Fruit fly (Drosophila melanogaster): ENCODE data around the gene CG34177.

CG34177 gene

DNA sequence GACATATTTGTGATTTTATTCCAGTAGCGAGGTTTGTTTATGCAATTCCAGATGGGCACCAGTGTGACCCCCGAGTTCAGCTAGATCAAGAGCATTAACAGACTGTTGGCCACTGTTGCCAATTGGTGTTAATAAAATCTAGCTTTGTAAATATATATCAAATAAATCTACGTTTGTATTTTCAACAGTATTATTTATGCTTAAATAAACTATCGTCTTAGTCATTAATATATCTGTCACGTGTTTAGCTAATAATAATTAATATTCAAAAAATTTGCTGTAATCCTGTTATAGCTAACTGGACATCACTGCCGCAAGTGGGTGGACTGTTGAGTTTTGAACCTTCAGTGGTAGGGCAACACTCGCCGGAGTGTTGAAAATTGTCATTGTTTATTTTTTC, 25.8 kb downstream of the CG34177 start, which contains the start of the genes mRpL27 and CG15435 (continued):
- peak; percentile 59 for TF ChIP-seq scrt (GFP tag; optimal IDR thresholded peaks at IDR 0.05)
- TF ChIP-seq fd3F (GFP tag; optimal IDR thresholded peaks at IDR 0.05) = no peak
- TF ChIP-seq salm (tag; optimal IDR thresholded peaks at IDR 0.05) = no peak
- TF ChIP-seq Dref (GFP tag; IDR thresholded peaks at IDR 0.05) = no peak
- no peak for TF ChIP-seq Dbx (GFP tag; IDR thresholded peaks at IDR 0.05)
- TF ChIP-seq CG15696 (tag; optimal IDR thresholded peaks at IDR 0.05) = peak; percentile 30
- peak; percentile 25 for TF ChIP-seq CG1233 (GFP tag; optimal IDR thresholded peaks at IDR 0.05)
- peak; percentile 44 for TF ChIP-seq Hmr (GFP tag; optimal IDR thresholded peaks at IDR 0.05)
- TF ChIP-seq CG11504 (tag; optimal IDR thresholded peaks at IDR 0.05) = no peak
- no peak for TF ChIP-seq wdn (GFP tag; IDR thresholded peaks at IDR 0.05)
- no peak for TF ChIP-seq CG2875 (GFP tag; optimal IDR thresholded peaks at IDR 0.05)
- no peak for TF ChIP-seq CG18764 (GFP tag; optimal IDR thresholded peaks at IDR 0.05)
- peak; percentile 61 for TF ChIP-seq CG15514 (GFP tag; optimal IDR thresholded peaks at IDR 0.05)
- TF ChIP-seq CG10267 (tag; optimal IDR thresholded peaks at IDR 0.05) = peak; percentile 82
- no peak for TF ChIP-seq CG17568 (GFP tag; optimal IDR thresholded peaks at IDR 0.05)

DNA sequence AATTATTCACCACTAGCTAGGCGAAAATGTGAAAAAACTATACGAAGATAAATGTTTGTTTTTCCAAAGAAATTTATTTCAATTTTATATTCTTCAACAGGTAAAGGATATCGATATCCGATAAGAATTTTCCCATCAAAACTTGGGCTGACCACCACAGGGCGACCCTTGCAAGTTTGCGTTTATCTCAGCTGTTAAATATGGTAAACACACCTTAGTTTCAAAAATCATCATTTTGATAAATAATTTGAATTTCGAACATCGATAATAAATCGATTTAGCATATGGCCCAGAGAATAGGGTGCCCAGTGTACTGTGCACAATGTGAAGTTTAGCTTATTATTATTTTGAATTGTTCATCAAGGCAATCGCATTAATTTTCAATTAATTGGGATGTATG, 29.6 kb downstream of the CG34177 start, which contains the start of the genes CG15443 and Paris:
Gene CG15443 (minus strand): TSS at position 125 of the 400 bp plus-strand sequence.
Gene Paris (plus strand): TSS at position 289 of the 400 bp plus-strand sequence.
- no peak for TF ChIP-seq en (GFP tag; optimal IDR thresholded peaks at IDR 0.05)
- TF ChIP-seq ap (GFP tag; IDR thresholded peaks at IDR 0.05) = no peak
- TF ChIP-seq MESR4 (GFP tag; optimal IDR thresholded peaks at IDR 0.05) = peak; percentile 2
- peak; percentile 71 for TF ChIP-seq sna (GFP tag; IDR thresholded peaks at IDR 0.05; ENCODE audit: partially characterized antibody)
- TF ChIP-seq chinmo (GFP tag; IDR thresholded peaks at IDR 0.05; ENCODE audit: partially characterized antibody) = peak; percentile 90
- TF ChIP-seq ERR (GFP tag; optimal IDR thresholded peaks at IDR 0.05) = no peak
- no peak for TF ChIP-seq fd96Cb (tag; optimal IDR thresholded peaks at IDR 0.05)
- TF ChIP-seq CG18476 (GFP tag; optimal IDR thresholded peaks at IDR 0.05) = no peak
- no peak for TF ChIP-seq CG14050 (GFP tag; IDR thresholded peaks at IDR 0.05)
- peak; percentile 3 for TF ChIP-seq CG10431 (GFP tag; optimal IDR thresholded peaks at IDR 0.05)
- TF ChIP-seq Hr39 (optimal IDR thresholded peaks at IDR 0.05) = no peak
- peak; percentile 65 for TF ChIP-seq amos (GFP tag; IDR thresholded peaks at IDR 0.05; ENCODE audit: partially characterized antibody)
- TF ChIP-seq Drgx (GFP tag; IDR thresholded peaks at IDR 0.05) = no peak
- TF ChIP-seq CG3838 (GFP tag; optimal IDR thresholded peaks at IDR 0.05) = no peak
- TF ChIP-seq HLH4C (GFP tag; IDR thresholded peaks at IDR 0.05; ENCODE audit: partially characterized antibody) = peak; percentile 90
- TF ChIP-seq CG14860 (GFP tag; IDR thresholded peaks at IDR 0.05; ENCODE audit: partially characterized antibody) = peak; percentile 95
- peak; percentile 55 for TF ChIP-seq CG2116 (GFP tag; optimal IDR thresholded peaks at IDR 0.05)
- no peak for TF ChIP-seq HmgD (GFP tag; optimal IDR thresholded peaks at IDR 0.05)
- TF ChIP-seq CG2120 (GFP tag; optimal IDR thresholded peaks at IDR 0.05) = peak; percentile 22
- TF ChIP-seq CG6854 (GFP tag; optimal IDR thresholded peaks at IDR 0.05) = no peak
- TF ChIP-seq CG4404 (GFP tag; IDR thresholded peaks at IDR 0.05) = no peak
- no peak for TF ChIP-seq hkb (optimal IDR thresholded peaks at IDR 0.05)
- TF ChIP-seq hkb (GFP tag; IDR thresholded peaks at IDR 0.05) = no peak
- peak; percentile 7 for TF ChIP-seq twi (tag; optimal IDR thresholded peaks at IDR 0.05)
- TF ChIP-seq Neu2 (GFP tag; optimal IDR thresholded peaks at IDR 0.05; ENCODE audit: borderline replicate concordance) = no peak
- peak in 1 of 2 experiments; percentile 85 for TF ChIP-seq crp (GFP tag; optimal IDR thresholded peaks at IDR 0.05)
- no peak for TF ChIP-seq pho (GFP tag; optimal IDR thresholded peaks at IDR 0.05)
- TF ChIP-seq CG6175 (GFP tag; IDR thresholded peaks at IDR 0.05) = no peak
- 0 out of 3 replicates have a peak, but pooled peaks have one; percentile 33 for TF ChIP-seq CG2199 (GFP tag; IDR thresholded peaks at IDR 0.05)
- no peak; the same call in 1 of the 2 replicates for TF ChIP-seq CG1024 (GFP tag; IDR thresholded peaks at IDR 0.05)
- TF ChIP-seq CG6813 (GFP tag; optimal IDR thresholded peaks at IDR 0.05) = no peak
- TF ChIP-seq CG17829 (tag; optimal IDR thresholded peaks at IDR 0.05) = peak; percentile 19
- TF ChIP-seq ewg (GFP tag; optimal IDR thresholded peaks at IDR 0.05) = no peak
- no peak for TF ChIP-seq CG14441 (GFP tag; IDR thresholded peaks at IDR 0.05)
- TF ChIP-seq Vsx1 (GFP tag; optimal IDR thresholded peaks at IDR 0.05) = no peak

Data from whole organism, embryonic.